Worm (Caenorhabditis elegans) whole organism, L3 larva: Measurements from ENCODE around the gene Y70G10A.4.

Experiments used
- ama-1 ChIP-seq: fragments of 150-350 bp; optimal IDR thresholded peaks from 2 replicates; lab custom pipeline; 2018
- nhr-77 ChIP-seq: fragments of 150-350 bp; optimal IDR thresholded peaks from 2 replicates; lab custom pipeline; 2014; ENCODE audit warnings: missing biosample characterization, missing genetic modification characterization
- pqm-1 ChIP-seq: fragments of 150-350 bp; optimal IDR thresholded peaks from 2 replicates; lab custom pipeline; 2017; ENCODE audit warnings: missing biosample characterization, missing genetic modification characterization, inconsistent platforms

DNA sequence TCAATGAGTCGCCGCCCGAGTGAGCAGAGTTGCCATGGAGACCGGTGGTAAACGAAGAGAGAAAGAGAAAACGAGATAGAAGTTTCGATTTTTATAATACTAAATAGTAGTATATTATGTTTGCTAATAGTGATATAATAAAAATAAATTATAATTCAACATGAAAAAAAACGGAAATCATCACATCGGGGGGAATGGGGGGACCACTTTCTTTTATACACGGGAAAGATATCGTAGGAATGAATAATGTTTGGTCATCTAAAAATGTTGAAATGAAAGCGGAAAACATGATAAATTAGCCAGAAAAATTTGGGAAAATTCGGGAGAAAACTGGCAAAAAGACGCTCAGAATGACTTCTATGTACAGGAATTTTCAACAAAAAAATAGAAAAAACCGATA, 39.7 kb downstream of the Y70G10A.4 start, which contains the start of gene bbs-5:
- TF ChIP-seq pqm-1 (tag; lab: Kevin White, UChicago) (no peak), nhr-77 (tag; lab: Kevin White, UChicago) (no peak), ama-1 (lab: Kevin White, UChicago) (no peak)
